Fruit fly (Drosophila melanogaster): Measurements from ENCODE around the gene Grip75.

The Grip75 gene

DNA sequence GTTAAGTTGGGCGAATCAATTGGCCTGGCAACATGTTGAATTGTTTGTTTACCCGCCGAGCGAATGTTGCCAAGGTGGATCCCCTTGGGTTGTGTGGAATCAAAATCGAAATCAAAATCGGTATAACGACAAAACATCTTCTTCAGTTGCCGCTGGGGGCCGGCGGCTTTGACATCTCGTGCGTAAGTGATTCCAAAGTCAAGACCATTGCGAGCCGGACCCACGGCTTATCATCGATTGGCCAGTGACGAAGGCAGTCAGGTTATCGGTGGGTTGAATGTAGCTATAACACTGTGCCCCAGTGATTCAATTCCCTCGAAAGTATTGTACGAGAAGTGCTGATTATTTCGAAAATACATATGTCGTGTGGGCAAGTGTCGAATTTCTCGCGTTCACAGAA lies 45.9 kb downstream of the Grip75 start:
- TF ChIP-seq gl (tag; optimal IDR thresholded peaks at IDR 0.05) (no peak), CG12605 (GFP tag; IDR thresholded peaks at IDR 0.05) (no peak), D1 (tag; optimal IDR thresholded peaks at IDR 0.05) (no peak), rn (GFP tag; IDR thresholded peaks at IDR 0.05) (no peak), CG17806 (tag; optimal IDR thresholded peaks at IDR 0.05) (no peak), CG13204 (GFP tag; optimal IDR thresholded peaks at IDR 0.05) (no peak), CG8159 (tag; optimal IDR thresholded peaks at IDR 0.05) (no peak), CG4496 (GFP tag; IDR thresholded peaks at IDR 0.05) (no peak), CG34367 (tag; optimal IDR thresholded peaks at IDR 0.05) (no peak), Snoo (tag; optimal IDR thresholded peaks at IDR 0.05) (no peak), fd96Ca (GFP tag; IDR thresholded peaks at IDR 0.05) (no peak), CG14655 (GFP tag; optimal IDR thresholded peaks at IDR 0.05) (no peak), CG10348 (GFP tag; IDR thresholded peaks at IDR 0.05) (no peak), CG32121 (GFP tag; IDR thresholded peaks at IDR 0.05) (no peak)

DNA sequence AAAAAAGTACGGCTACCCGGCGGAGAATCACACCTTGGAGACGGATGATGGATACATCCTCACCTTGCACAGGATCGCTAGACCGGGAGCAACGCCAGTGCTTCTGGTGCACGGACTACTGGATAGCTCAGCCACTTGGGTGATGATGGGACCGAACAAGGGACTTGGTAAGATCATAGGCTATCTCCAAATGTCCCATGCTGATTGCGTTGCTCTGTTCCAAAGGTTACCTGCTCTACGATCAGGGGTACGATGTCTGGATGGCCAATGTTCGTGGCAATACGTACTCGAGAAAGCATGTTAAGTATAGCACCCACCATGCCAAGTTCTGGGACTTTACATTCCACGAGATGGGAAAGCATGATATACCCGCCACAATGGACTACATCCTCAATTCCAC lies 47.0 kb downstream of the Grip75 start:
- TF ChIP-seq EcR (GFP tag; optimal IDR thresholded peaks at IDR 0.05) (no peak), CG8301 (tag; optimal IDR thresholded peaks at IDR 0.05) (no peak), CG8159 (tag; optimal IDR thresholded peaks at IDR 0.05) (no peak), CG10348 (GFP tag; IDR thresholded peaks at IDR 0.05) (no peak), fd96Ca (GFP tag; IDR thresholded peaks at IDR 0.05) (no peak), Pif1A (GFP tag; optimal IDR thresholded peaks at IDR 0.05) (no peak), CG4496 (GFP tag; IDR thresholded peaks at IDR 0.05) (no peak), Snoo (tag; optimal IDR thresholded peaks at IDR 0.05) (no peak), CG12605 (GFP tag; IDR thresholded peaks at IDR 0.05) (no peak), CG32121 (GFP tag; IDR thresholded peaks at IDR 0.05) (no peak), CG14655 (GFP tag; optimal IDR thresholded peaks at IDR 0.05) (no peak), CG34367 (tag; optimal IDR thresholded peaks at IDR 0.05) (no peak), CG13204 (GFP tag; optimal IDR thresholded peaks at IDR 0.05) (no peak), rn (GFP tag; IDR thresholded peaks at IDR 0.05) (no peak), gl (tag; optimal IDR thresholded peaks at IDR 0.05) (no peak), D1 (tag; optimal IDR thresholded peaks at IDR 0.05) (no peak)

DNA sequence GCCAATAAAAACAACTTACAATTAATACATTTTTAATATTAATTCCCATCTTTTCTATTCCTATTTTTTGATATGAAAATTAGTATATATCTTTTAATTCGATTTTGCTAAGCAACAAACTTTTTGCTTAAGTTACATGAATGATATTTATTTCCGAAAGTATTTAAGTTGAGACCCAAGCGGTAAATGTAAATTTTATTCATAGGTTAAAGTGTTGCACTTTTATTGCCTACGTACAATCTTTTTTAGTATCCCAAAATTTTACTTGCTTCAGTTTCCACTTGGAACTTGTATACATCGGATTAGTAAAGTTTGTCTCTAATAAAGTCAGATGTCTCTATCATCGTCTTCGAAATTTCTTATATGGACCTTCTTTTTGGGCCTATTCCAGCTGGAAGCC lies 48.4 kb downstream of the Grip75 start, which contains the start of gene CG18301:
Gene CG18301, plus strand, starts transcription at position 301 of the 400 bp plus-strand sequence.
- TF ChIP-seq CG13204 (GFP tag; optimal IDR thresholded peaks at IDR 0.05) (no peak), CG8159 (tag; optimal IDR thresholded peaks at IDR 0.05) (no peak), CG10348 (GFP tag; IDR thresholded peaks at IDR 0.05) (no peak), Pif1B (GFP tag; optimal IDR thresholded peaks at IDR 0.05) (no peak), D1 (tag; optimal IDR thresholded peaks at IDR 0.05) (no peak), CG32121 (GFP tag; IDR thresholded peaks at IDR 0.05) (no peak), Pif1A (GFP tag; optimal IDR thresholded peaks at IDR 0.05) (no peak), Ets98B (GFP tag; IDR thresholded peaks at IDR 0.05) (no peak), gl (tag; optimal IDR thresholded peaks at IDR 0.05) (no peak)

DNA sequence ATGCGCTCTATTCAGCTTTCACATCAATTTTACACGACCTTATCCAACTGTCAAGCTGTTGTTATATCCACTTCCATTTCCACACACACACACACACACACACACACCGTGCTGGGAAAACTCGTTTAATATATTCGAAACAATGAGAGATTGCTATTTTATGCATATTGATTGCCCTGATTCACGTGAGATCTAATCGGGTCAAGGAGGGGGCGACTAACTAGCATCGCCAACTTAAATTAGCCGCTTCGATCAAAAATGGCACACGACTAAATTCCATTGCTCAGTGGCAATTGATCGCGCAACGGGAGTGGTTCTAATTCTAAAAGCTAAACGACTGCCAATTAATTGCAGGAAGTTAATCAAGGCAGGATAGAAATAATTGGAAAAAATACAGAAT lies 50.9 kb downstream of the Grip75 start, which contains the start of gene CG18302:
Gene CG18302, plus strand, starts transcription at position 301 of the 400 bp plus-strand sequence.
- no peak for TF ChIP-seq Snoo (tag; optimal IDR thresholded peaks at IDR 0.05)
- TF ChIP-seq rn (GFP tag; IDR thresholded peaks at IDR 0.05), result no peak
- TF ChIP-seq CG13204 (GFP tag; optimal IDR thresholded peaks at IDR 0.05), result no peak
- no peak for TF ChIP-seq EcR (GFP tag; optimal IDR thresholded peaks at IDR 0.05)
- no peak for TF ChIP-seq Pif1A (GFP tag; optimal IDR thresholded peaks at IDR 0.05)
- TF ChIP-seq CG34367 (tag; optimal IDR thresholded peaks at IDR 0.05), result no peak
- TF ChIP-seq CG15710 (tag; optimal IDR thresholded peaks at IDR 0.05), result no peak
- no peak for TF ChIP-seq CG17806 (tag; optimal IDR thresholded peaks at IDR 0.05)
- TF ChIP-seq D1 (tag; optimal IDR thresholded peaks at IDR 0.05), result no peak
- no peak for TF ChIP-seq Ets98B (GFP tag; IDR thresholded peaks at IDR 0.05)

Measured in whole organism, pupa.